Fruit fly (Drosophila melanogaster) whole organism, larva: ENCODE measurements around the gene Mtl.

Source experiments
- noc ChIP-seq: fragments of 200-800 bp; sonication (Bioruptor generic); optimal IDR thresholded peaks from 3 replicates; lab custom pipeline; 2019; ENCODE audit warnings: missing biosample characterization, mild to moderate bottlenecking, missing genetic modification characterization, moderate library complexity

Mtl gene

dm6 chr3R:27677174-27677726 lies 41.0 kb downstream of the Mtl start, which contains the start of gene Hsdl2:
Gene Hsdl2 (plus strand): TSS chr3R:27677522.
- no peak for TF ChIP-seq noc (tag; lab: Kevin White, UChicago)

DNA sequence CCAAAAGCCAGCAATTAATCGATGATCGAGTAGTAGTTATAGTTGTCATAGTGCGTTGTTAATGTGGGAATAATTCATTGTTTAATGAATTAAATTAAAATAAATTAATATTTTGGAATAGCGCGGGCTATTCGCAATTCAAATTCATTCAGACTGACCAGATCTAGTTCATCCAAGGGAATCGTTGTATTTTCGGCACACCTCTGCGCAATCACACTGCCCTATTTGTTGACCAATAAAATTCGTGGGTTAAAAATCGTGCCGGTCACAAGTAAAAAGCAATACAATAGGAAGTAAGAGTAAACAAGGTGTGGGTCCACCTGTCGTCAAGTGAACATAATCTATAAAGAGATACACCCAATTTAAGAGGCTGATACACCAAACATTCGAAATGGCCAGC lies 42.8 kb downstream of the Mtl start, which contains the start of gene CG12883:
CG12883 (plus strand) TSS at position 273 of the 400 bp plus-strand sequence.
- TF ChIP-seq noc (tag; lab: Kevin White, UChicago), result no peak

DNA sequence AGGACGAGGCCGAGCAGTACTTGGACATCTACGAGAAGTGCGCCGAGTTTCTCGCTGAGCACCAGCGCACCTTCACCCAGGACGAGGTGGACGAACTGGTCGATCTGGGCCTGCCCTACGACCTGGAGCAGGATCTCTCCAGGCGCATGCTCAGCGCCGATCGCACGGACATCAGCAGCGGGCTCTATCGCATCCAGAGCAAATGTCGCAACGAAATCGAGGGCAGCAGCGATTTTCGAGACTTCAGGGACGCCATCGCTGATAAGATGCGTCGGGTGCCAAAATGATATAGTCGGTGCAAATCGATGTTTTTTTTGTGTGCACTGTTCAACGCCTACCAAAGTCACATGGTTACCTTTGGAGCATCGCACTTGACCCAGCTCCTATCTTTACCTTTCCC lies 43.5 kb downstream of the Mtl start:
- no peak for TF ChIP-seq noc (tag; lab: Kevin White, UChicago)

dm6 chr3R:27681799-27682198 lies 45.6 kb downstream of the Mtl start, which contains the start of gene Sce:
Gene Sce (minus strand): TSS chr3R:27682029.
- no peak for TF ChIP-seq noc (tag; lab: Kevin White, UChicago)

DNA sequence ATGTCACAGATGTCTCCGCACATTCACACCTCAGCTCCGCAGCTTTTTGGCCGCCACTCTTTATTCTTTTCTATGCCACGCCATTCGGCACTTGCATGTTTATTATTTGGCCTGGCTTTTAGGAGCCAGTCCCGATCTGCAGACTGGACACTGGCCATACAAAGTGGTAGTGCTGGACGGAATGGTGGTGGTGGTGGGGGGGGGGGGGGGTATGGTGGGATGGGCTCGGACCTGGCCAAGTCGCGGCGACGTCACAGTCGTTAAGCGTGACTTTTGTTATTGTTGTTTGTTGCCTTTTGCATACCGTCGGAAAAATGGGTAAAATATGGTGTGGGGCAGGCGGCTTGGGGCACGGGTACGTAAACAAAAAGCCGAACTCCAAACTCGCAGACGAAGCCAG lies 48.9 kb downstream of the Mtl start:
- no peak for TF ChIP-seq noc (tag; lab: Kevin White, UChicago)

- no peak for TF ChIP-seq noc (tag; lab: Kevin White, UChicago)
Measured at dm6 chr3R:27685539-27686012, 49.4 kb downstream of the Mtl start, which contains the start of gene CG12880. Gene CG12880 (plus strand): TSS chr3R:27685962.

dm6 chr3R:27688034-27688433 lies 51.8 kb downstream of the Mtl start, which contains the start of gene CG31055:
Gene CG31055 (minus strand): TSS chr3R:27688134.
- TF ChIP-seq noc (tag; lab: Kevin White, UChicago), result no peak
